Worm (Caenorhabditis elegans): ENCODE measurements around the gene F58B4.6.

F58B4.6 gene

ce11 chrV:10897172-10897571, 27.7 kb upstream of the F58B4.6 start (continued):
- TF ChIP-seq nfya-1 (tag; optimal IDR thresholded peaks at IDR 0.05; ENCODE audit: borderline replicate concordance, insufficient read depth) (no peak), efl-1 (GFP tag; optimal IDR thresholded peaks at IDR 0.05) (peak; percentile 98), madf-8 (GFP tag; conservative IDR thresholded peaks at IDR 0.05) (peak; percentile 80), F55B11.4 (tag; optimal IDR thresholded peaks at IDR 0.05; ENCODE audit: borderline replicate concordance, insufficient read depth) (no peak), zfh-2 (GFP tag; conservative IDR thresholded peaks at IDR 0.05) (peak; percentile 94), bed-2 (GFP tag; IDR thresholded peaks at IDR 0.05) (peak; percentile 81; the same call in 1 of the 2 replicates), let-607 (tag; optimal IDR thresholded peaks at IDR 0.05) (peak; percentile 100), cebp-2 (GFP tag; IDR thresholded peaks at IDR 0.05) (peak; percentile 89; the same call in 1 of the 2 replicates), B0336.3 (GFP tag; IDR thresholded peaks at IDR 0.05) (peak; percentile 97), snpc-1.3 (tag; optimal IDR thresholded peaks at IDR 0.05; ENCODE audit: insufficient read depth) (peak; percentile 80), athp-1 (tag; optimal IDR thresholded peaks at IDR 0.05) (peak; percentile 99), attf-5 (GFP tag; optimal IDR thresholded peaks at IDR 0.05) (peak; percentile 100), F49E8.2 (tag; optimal IDR thresholded peaks at IDR 0.05; ENCODE audit: insufficient read depth) (peak; percentile 95), F22D6.2 (tag; optimal IDR thresholded peaks at IDR 0.05) (peak; percentile 91), lir-1 (GFP tag; conservative IDR thresholded peaks at IDR 0.05) (peak; percentile 90), nfya-2 (GFP tag; IDR thresholded peaks at IDR 0.05) (peak; percentile 97), him-1 (tag; optimal IDR thresholded peaks at IDR 0.05) (peak; percentile 95), egrh-3 (GFP tag; IDR thresholded peaks at IDR 0.05) (peak; percentile 73), T26A5.8 (tag; optimal IDR thresholded peaks at IDR 0.05) (peak; percentile 38), lin-26 (GFP tag; IDR thresholded peaks at IDR 0.05) (peak; percentile 84), bed-1 (GFP tag; IDR thresholded peaks at IDR 0.05) (peak; percentile 95), F52B5.7 (tag; optimal IDR thresholded peaks at IDR 0.05) (peak; percentile 87), lsl-1 (GFP tag; optimal IDR thresholded peaks at IDR 0.05) (peak; percentile 87), madf-6 (GFP tag; IDR thresholded peaks at IDR 0.05) (peak; percentile 94), ztf-25 (GFP tag; IDR thresholded peaks at IDR 0.05) (no peak), nhr-179 (tag; optimal IDR thresholded peaks at IDR 0.05) (no peak), mcd-1 (GFP tag; IDR thresholded peaks at IDR 0.05) (peak; percentile 98), mel-28 (tag; optimal IDR thresholded peaks at IDR 0.05; ENCODE audit: borderline replicate concordance) (peak; percentile 1), F23B12.7 (tag; optimal IDR thresholded peaks at IDR 0.05; ENCODE audit: insufficient read depth) (peak; percentile 89), die-1 (tag; optimal IDR thresholded peaks at IDR 0.05) (peak; percentile 40), lin-40 (tag; optimal IDR thresholded peaks at IDR 0.05) (peak; percentile 98), rpc-1 (optimal IDR thresholded peaks at IDR 0.05) (no peak), rpc-1 (tag; optimal IDR thresholded peaks at IDR 0.05) (no peak), ztf-22 (GFP tag; optimal IDR thresholded peaks at IDR 0.05) (peak; percentile 98), B0019.2 (GFP tag; conservative IDR thresholded peaks at IDR 0.05) (peak; percentile 87), ztf-3 (GFP tag; optimal IDR thresholded peaks at IDR 0.05) (peak; percentile 94), sdz-38 (tag; optimal IDR thresholded peaks at IDR 0.05) (no peak), ztf-18 (tag; optimal IDR thresholded peaks at IDR 0.05) (peak; percentile 85), F33H1.4 (GFP tag; IDR thresholded peaks at IDR 0.05) (peak; percentile 88), nhr-27 (tag; optimal IDR thresholded peaks at IDR 0.05) (peak; percentile 70), ceh-91 (GFP tag; IDR thresholded peaks at IDR 0.05) (peak; percentile 95), snpc-1.1 (tag; optimal IDR thresholded peaks at IDR 0.05; ENCODE audit: insufficient read depth) (peak; percentile 81), F37B4.10 (GFP tag; IDR thresholded peaks at IDR 0.05) (0 out of 2 replicates have a peak, but pooled peaks have one; percentile 90), lsy-27 (tag; optimal IDR thresholded peaks at IDR 0.05; ENCODE audit: borderline replicate concordance, insufficient read depth) (no peak), snpc-4 (GFP tag; optimal IDR thresholded peaks at IDR 0.05) (peak; percentile 81), snpc-4 (tag; optimal IDR thresholded peaks at IDR 0.05) (peak; percentile 90 to 93 (median 91)), tbp1 (GFP tag; optimal IDR thresholded peaks at IDR 0.05) (peak; percentile 79)

All from whole organism, young adult.